Worm (Caenorhabditis elegans) whole organism, mixed stage, embryonic: Measurements from ENCODE around the gene ugt-41.

Experiments
- M03D4.4 ChIP-seq: sonication (generic microtip); optimal IDR thresholded peaks from 2 replicates; lab custom pipeline; 2017; ENCODE audit warnings: mild to moderate bottlenecking, missing genetic modification characterization, missing compliant biosample characterization
- bed-3 ChIP-seq: fragments of 200-800 bp; sonication (Bioruptor generic); optimal IDR thresholded peaks from 3 replicates; lab custom pipeline; 2018; ENCODE audit warnings: mild to moderate bottlenecking, missing genetic modification characterization, moderate library complexity, missing compliant biosample characterization
- blmp-1 ChIP-seq: fragments of 150-350 bp; optimal IDR thresholded peaks from 2 replicates; lab custom pipeline; 2014; ENCODE audit warnings: missing biosample characterization, missing genetic modification characterization
- ceh-39 ChIP-seq: fragments of 150-350 bp; optimal IDR thresholded peaks from 2 replicates; lab custom pipeline; 2014; ENCODE audit warnings: missing biosample characterization, missing genetic modification characterization
- ceh-43 ChIP-seq: fragments of 200-800 bp; sonication (Bioruptor generic); optimal IDR thresholded peaks from 2 replicates; lab custom pipeline; 2018; ENCODE audit warnings: mild to moderate bottlenecking, missing genetic modification characterization, moderate library complexity, missing compliant biosample characterization
- ceh-83 ChIP-seq: fragments of 200-800 bp; sonication (Bioruptor generic); optimal IDR thresholded peaks from 2 replicates; lab custom pipeline; 2018; ENCODE audit warnings: mild to moderate bottlenecking, missing genetic modification characterization, missing compliant biosample characterization
- ces-1 ChIP-seq: fragments of 150-350 bp; optimal IDR thresholded peaks from 2 replicates; lab custom pipeline; 2014; ENCODE audit warnings: missing biosample characterization, missing genetic modification reagents, missing genetic modification characterization
- cnd-1 ChIP-seq: fragments of 200-800 bp; sonication (Bioruptor generic); optimal IDR thresholded peaks from 2 replicates; lab custom pipeline; 2018; ENCODE audit warnings: mild to moderate bottlenecking, missing genetic modification characterization, missing compliant biosample characterization
- drap-1 ChIP-seq: fragments of 200-800 bp; sonication (Bioruptor generic); optimal IDR thresholded peaks from 3 replicates; lab custom pipeline; 2018; ENCODE audit warnings: mild to moderate bottlenecking, missing genetic modification characterization, missing compliant biosample characterization
- elt-1 ChIP-seq: sonication (generic microtip); optimal IDR thresholded peaks from 2 replicates; lab custom pipeline; 2017; ENCODE audit warnings: missing genetic modification characterization, mild to moderate bottlenecking, missing compliant biosample characterization, antibody characterized with exemption, moderate library complexity, borderline replicate concordance; ENCODE audit not compliant: insufficient read depth
- elt-3 ChIP-seq: fragments of 150-350 bp; optimal IDR thresholded peaks from 2 replicates; lab custom pipeline; 2014; ENCODE audit warnings: missing biosample characterization, missing genetic modification characterization
- flh-1 ChIP-seq: fragments of 200-800 bp; sonication (Bioruptor generic); optimal IDR thresholded peaks from 2 replicates; lab custom pipeline; 2018; ENCODE audit warnings: mild to moderate bottlenecking, missing genetic modification characterization, moderate library complexity, missing compliant biosample characterization
- ham-2 ChIP-seq: fragments of 200-800 bp; sonication (Bioruptor generic); optimal IDR thresholded peaks from 2 replicates; lab custom pipeline; 2018; ENCODE audit warnings: mild to moderate bottlenecking, missing genetic modification characterization, missing compliant biosample characterization
- hlh-1 ChIP-seq: fragments of 150-350 bp; optimal IDR thresholded peaks from 2 replicates; lab custom pipeline; 2014; ENCODE audit warnings: missing biosample characterization, missing genetic modification reagents, missing genetic modification characterization
- lin-13 ChIP-seq: fragments of 150-350 bp; optimal IDR thresholded peaks from 2 replicates; lab custom pipeline; 2014; ENCODE audit warnings: missing biosample characterization, missing genetic modification characterization
- lin-32 ChIP-seq: fragments of 200-800 bp; sonication (Bioruptor generic); optimal IDR thresholded peaks from 2 replicates; lab custom pipeline; 2018; ENCODE audit warnings: mild to moderate bottlenecking, missing genetic modification characterization, missing compliant biosample characterization
- lsy-2 ChIP-seq: fragments of 150-350 bp; optimal IDR thresholded peaks from 2 replicates; lab custom pipeline; 2014; ENCODE audit warnings: missing biosample characterization, missing genetic modification characterization
- mab-5 ChIP-seq: fragments of 150-350 bp; optimal IDR thresholded peaks from 2 replicates; lab custom pipeline; 2014; ENCODE audit warnings: missing biosample characterization, missing genetic modification characterization
- mep-1 ChIP-seq: fragments of 150-350 bp; optimal IDR thresholded peaks from 2 replicates; lab custom pipeline; 2017; ENCODE audit warnings: missing biosample characterization, missing genetic modification reagents, missing genetic modification characterization, inconsistent platforms
- mls-2 ChIP-seq: sonication (generic microtip); optimal IDR thresholded peaks from 2 replicates; lab custom pipeline; 2016; ENCODE audit warnings: mild to moderate bottlenecking, missing genetic modification characterization, moderate library complexity, missing compliant biosample characterization
- nhr-12 ChIP-seq: fragments of 150-350 bp; optimal IDR thresholded peaks from 2 replicates; lab custom pipeline; 2014; ENCODE audit warnings: missing biosample characterization, missing genetic modification characterization
- nhr-2 ChIP-seq: fragments of 150-350 bp; optimal IDR thresholded peaks from 2 replicates; lab custom pipeline; 2014; ENCODE audit warnings: missing biosample characterization, missing genetic modification characterization
- nhr-76 ChIP-seq: sonication (generic microtip); optimal IDR thresholded peaks from 2 replicates; lab custom pipeline; 2017; ENCODE audit warnings: missing biosample characterization, missing genetic modification characterization
- pha-4 ChIP-seq: fragments of 150-350 bp; optimal IDR thresholded peaks from 2 replicates; lab custom pipeline; 2018; ENCODE audit warnings: missing biosample characterization, missing genetic modification reagents, missing genetic modification characterization
- sem-2 ChIP-seq: fragments of 200-800 bp; sonication (Bioruptor generic); optimal IDR thresholded peaks from 2 replicates; lab custom pipeline; 2018; ENCODE audit warnings: mild to moderate bottlenecking, missing genetic modification characterization, missing compliant biosample characterization
- snpc-4 ChIP-seq: fragments of 150-350 bp; optimal IDR thresholded peaks from 2 replicates; lab custom pipeline; 2014; ENCODE audit warnings: missing biosample characterization, missing genetic modification characterization
- sptf-1 ChIP-seq: sonication (generic microtip); optimal IDR thresholded peaks from 2 replicates; lab custom pipeline; 2017; ENCODE audit warnings: mild to moderate bottlenecking, missing genetic modification characterization, moderate library complexity, missing compliant biosample characterization
- tbx-8 ChIP-seq: fragments of 200-800 bp; sonication (Bioruptor generic); optimal IDR thresholded peaks from 2 replicates; lab custom pipeline; 2018; ENCODE audit warnings: mild to moderate bottlenecking, missing genetic modification characterization, moderate library complexity, missing compliant biosample characterization
- unc-120 ChIP-seq: sonication (generic microtip); optimal IDR thresholded peaks from 2 replicates; lab custom pipeline; 2017; ENCODE audit warnings: missing genetic modification characterization, missing compliant biosample characterization; ENCODE audit not compliant: poor library complexity, severe bottlenecking
- unc-39 ChIP-seq: fragments of 150-350 bp; optimal IDR thresholded peaks from 2 replicates; lab custom pipeline; 2014; ENCODE audit warnings: missing biosample characterization, missing genetic modification characterization
- unc-62 ChIP-seq: fragments of 150-350 bp; optimal IDR thresholded peaks from 2 replicates; lab custom pipeline; 2014; ENCODE audit warnings: missing biosample characterization, missing genetic modification reagents, missing genetic modification characterization
- zip-8 ChIP-seq: fragments of 150-350 bp; optimal IDR thresholded peaks from 2 replicates; lab custom pipeline; 2014; ENCODE audit warnings: missing biosample characterization, missing genetic modification characterization
- ztf-11 ChIP-seq: fragments of 150-350 bp; optimal IDR thresholded peaks from 2 replicates; lab custom pipeline; 2014; ENCODE audit warnings: missing biosample characterization, missing genetic modification characterization

The ugt-41 gene

ce11 chrV:7136859-7137258, 26.5 kb downstream of the ugt-41 start:
- TF ChIP-seq cnd-1 (tag; lab: Kevin White, UChicago) (no peak), sem-2 (GFP tag; lab: Kevin White, UChicago) (no peak), elt-1 (no peak), sptf-1 (no peak), lsy-2 (tag; lab: Kevin White, UChicago) (no peak), ces-1 (GFP tag; lab: Kevin White, UChicago) (no peak), drap-1 (GFP tag; lab: Kevin White, UChicago) (no peak), nhr-76 (no peak), ceh-39 (tag; lab: Kevin White, UChicago) (no peak), lin-32 (GFP tag; lab: Kevin White, UChicago) (no peak), unc-120 (tag; lab: Kevin White, UChicago) (no peak), nhr-2 (tag; lab: Kevin White, UChicago) (no peak), blmp-1 (no peak), bed-3 (GFP tag; lab: Kevin White, UChicago) (no peak), lin-13 (tag; lab: Kevin White, UChicago) (no peak), hlh-1 (tag; lab: Kevin White, UChicago) (no peak), unc-39 (tag; lab: Kevin White, UChicago) (no peak), mep-1 (no peak), tbx-8 (GFP tag; lab: Kevin White, UChicago) (no peak)
- TF ChIP-seq, all 35 proteins: peak for 0

DNA sequence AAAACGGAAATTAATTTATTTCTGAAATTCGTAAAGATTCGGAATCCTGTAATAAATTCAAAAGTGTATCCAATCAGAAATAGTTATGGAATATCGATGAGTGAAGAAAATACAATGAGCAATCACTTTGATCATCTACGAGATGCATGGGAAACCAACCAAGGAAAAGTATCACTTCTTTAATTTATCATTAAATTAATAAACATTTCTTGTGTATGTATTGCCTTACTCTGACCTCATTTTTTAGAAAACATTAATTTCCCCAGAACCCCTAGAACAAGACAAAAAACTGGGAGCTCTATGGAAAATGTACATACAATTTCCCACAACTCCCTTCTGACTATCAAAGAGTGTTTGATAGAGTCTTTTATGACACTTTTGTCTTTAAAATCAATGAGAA, 29.4 kb downstream of the ugt-41 start, which contains the start of gene F10D2.16:
Gene F10D2.16 (plus strand): TSS at position 301 of the 400 bp plus-strand sequence.
- no peak for TF ChIP-seq bed-3 (GFP tag; lab: Kevin White, UChicago)
- no peak for TF ChIP-seq hlh-1 (tag; lab: Kevin White, UChicago)
- no peak for TF ChIP-seq ztf-11
- no peak for TF ChIP-seq lsy-2 (tag; lab: Kevin White, UChicago)
- no peak for TF ChIP-seq blmp-1

ce11 chrV:7132248-7132647, 31.1 kb downstream of the ugt-41 start, which contains the start of gene sre-10:
sre-10 (plus strand) TSS chrV:7132548.
- TF ChIP-seq unc-62 (GFP tag; lab: Kevin White, UChicago) (no peak), zip-8 (tag; lab: Kevin White, UChicago) (no peak), ceh-83 (GFP tag; lab: Kevin White, UChicago) (no peak), ceh-39 (tag; lab: Kevin White, UChicago) (no peak), ztf-11 (no peak), sptf-1 (no peak), pha-4 (tag; lab: Kevin White, UChicago) (no peak)

- TF ChIP-seq sptf-1 = no peak
- TF ChIP-seq bed-3 (GFP tag; lab: Kevin White, UChicago) = no peak
- no peak for TF ChIP-seq tbx-8 (GFP tag; lab: Kevin White, UChicago)
- TF ChIP-seq ztf-11 = no peak
- no peak for TF ChIP-seq unc-62 (GFP tag; lab: Kevin White, UChicago)
- TF ChIP-seq elt-3 (tag; lab: Kevin White, UChicago) = no peak
- no peak for TF ChIP-seq mep-1
- no peak for TF ChIP-seq mab-5 (tag; lab: Kevin White, UChicago)
- no peak for TF ChIP-seq lin-13 (tag; lab: Kevin White, UChicago)
- TF ChIP-seq M03D4.4 (tag; lab: Kevin White, UChicago) = no peak
- TF ChIP-seq sem-2 (GFP tag; lab: Kevin White, UChicago) = no peak
- no peak for TF ChIP-seq cnd-1 (tag; lab: Kevin White, UChicago)
- TF ChIP-seq unc-120 (tag; lab: Kevin White, UChicago) = no peak
- TF ChIP-seq ceh-83 (GFP tag; lab: Kevin White, UChicago) = no peak
- no peak for TF ChIP-seq nhr-12 (tag; lab: Kevin White, UChicago)
- TF ChIP-seq nhr-2 (tag; lab: Kevin White, UChicago) = no peak
- TF ChIP-seq ceh-39 (tag; lab: Kevin White, UChicago) = no peak
- TF ChIP-seq ham-2 (GFP tag; lab: Kevin White, UChicago) = no peak
Measured at ce11 chrV:7130974-7131373, 32.4 kb downstream of the ugt-41 start, which contains the start of gene srx-36. srx-36 (minus strand) TSS chrV:7131074.

ce11 chrV:7129460-7129859, 33.9 kb downstream of the ugt-41 start, which contains the start of gene T01C4.8:
T01C4.8 (minus strand) TSS chrV:7129560.
- TF ChIP-seq ces-1 (GFP tag; lab: Kevin White, UChicago) = no peak
- TF ChIP-seq drap-1 (GFP tag; lab: Kevin White, UChicago) = no peak
- no peak for TF ChIP-seq sptf-1
- no peak for TF ChIP-seq sem-2 (GFP tag; lab: Kevin White, UChicago)
- no peak for TF ChIP-seq pha-4 (tag; lab: Kevin White, UChicago)
- TF ChIP-seq mls-2 (tag; lab: Kevin White, UChicago) = no peak
- no peak for TF ChIP-seq snpc-4 (tag; lab: Kevin White, UChicago)
- no peak for TF ChIP-seq hlh-1 (tag; lab: Kevin White, UChicago)
- no peak for TF ChIP-seq ztf-11
- no peak for TF ChIP-seq nhr-12 (tag; lab: Kevin White, UChicago)
- no peak for TF ChIP-seq cnd-1 (tag; lab: Kevin White, UChicago)
- no peak for TF ChIP-seq unc-120 (tag; lab: Kevin White, UChicago)
- TF ChIP-seq ceh-43 (GFP tag; lab: Kevin White, UChicago) = no peak
- no peak for TF ChIP-seq flh-1 (GFP tag; lab: Kevin White, UChicago)
- TF ChIP-seq M03D4.4 (tag; lab: Kevin White, UChicago) = no peak
